Fruit fly (Drosophila melanogaster) whole organism, adult: Measurements from ENCODE around the gene Hsp68.

Experiments used
- CG11617 ChIP-seq: fragments of 200-800 bp; sonication (Bioruptor generic); optimal IDR thresholded peaks from 2 replicates; lab custom pipeline; 2017; ENCODE audit warnings: mild to moderate bottlenecking, missing biosample characterization, missing genetic modification reagents, missing genetic modification characterization
- CG1620 ChIP-seq: fragments of 200-800 bp; sonication (Bioruptor generic); optimal IDR thresholded peaks from 2 replicates; lab custom pipeline; 2016; ENCODE audit warnings: missing biosample characterization, missing genetic modification characterization
- CG33017 ChIP-seq: fragments of 200-800 bp; sonication (Bioruptor generic); optimal IDR thresholded peaks from 2 replicates; lab custom pipeline; 2018; ENCODE audit warnings: missing biosample characterization, mild to moderate bottlenecking, missing genetic modification characterization, moderate library complexity
- CG5204 ChIP-seq: fragments of 200-800 bp; sonication (Bioruptor generic); optimal IDR thresholded peaks from 2 replicates; lab custom pipeline; 2016; ENCODE audit warnings: missing biosample characterization, missing genetic modification characterization
- CG7101 ChIP-seq: fragments of 200-800 bp; sonication (Bioruptor generic); optimal IDR thresholded peaks from 2 replicates; lab custom pipeline; 2018; ENCODE audit warnings: missing biosample characterization, mild to moderate bottlenecking, missing genetic modification characterization, moderate library complexity
- Hr96 ChIP-seq: fragments of 200-800 bp; sonication (Bioruptor generic); optimal IDR thresholded peaks from 2 replicates; lab custom pipeline; 2016; ENCODE audit warnings: missing biosample characterization, missing genetic modification characterization
- Mnt ChIP-seq: fragments of 200-800 bp; sonication (Bioruptor generic); optimal IDR thresholded peaks from 2 replicates; lab custom pipeline; 2016; ENCODE audit warnings: missing biosample characterization, mild to moderate bottlenecking, missing genetic modification characterization
- bab1 ChIP-seq: fragments of 200-800 bp; sonication (Bioruptor generic); optimal IDR thresholded peaks from 3 replicates; lab custom pipeline; 2019; ENCODE audit warnings: missing biosample characterization, mild to moderate bottlenecking, missing genetic modification characterization, moderate library complexity
- cic ChIP-seq: fragments of 200-800 bp; sonication (Bioruptor generic); optimal IDR thresholded peaks from 2 replicates; lab custom pipeline; 2017; ENCODE audit warnings: missing biosample characterization, mild to moderate bottlenecking, missing genetic modification characterization, moderate library complexity
- kay ChIP-seq: fragments of 200-800 bp; sonication (Bioruptor generic); peaks from one replicate; lab custom pipeline; 2016; ENCODE audit warnings: missing biosample characterization, missing genetic modification characterization, borderline replicate concordance
- ovo ChIP-seq: fragments of 200-800 bp; sonication (Bioruptor generic); optimal IDR thresholded peaks from 2 replicates; lab custom pipeline; 2016; ENCODE audit warnings: missing biosample characterization, missing genetic modification characterization
- pad ChIP-seq: fragments of 200-800 bp; sonication (Bioruptor generic); optimal IDR thresholded peaks from 3 replicates; lab custom pipeline; 2017; ENCODE audit warnings: missing biosample characterization, missing genetic modification characterization, mild to moderate bottlenecking, moderate library complexity, missing genetic modification reagents

DNA sequence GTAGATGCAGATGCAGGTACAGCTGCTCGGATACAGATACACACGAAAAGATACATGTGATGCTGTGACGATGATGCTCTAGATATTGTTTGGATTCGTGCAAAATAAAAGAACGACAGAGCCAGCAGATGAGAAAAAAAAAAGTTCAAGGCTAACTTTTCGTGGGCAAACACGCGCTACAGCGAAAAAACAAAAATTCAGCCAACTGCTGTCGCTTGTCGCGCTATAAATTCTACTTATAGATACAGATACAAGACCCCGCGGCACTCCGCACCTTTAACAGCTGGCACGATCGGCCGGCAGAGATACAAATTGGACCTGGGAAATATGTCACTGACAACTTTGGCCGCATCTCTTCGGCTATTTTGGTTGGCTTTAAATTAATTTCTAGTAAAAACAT, 30.6 kb downstream of the Hsp68 start:
- TF ChIP-seq ovo (GFP tag; lab: Kevin White, UChicago) (no peak), CG1620 (GFP tag; lab: Kevin White, UChicago) (no peak), CG7101 (tag; lab: Kevin White, UChicago) (no peak), CG11617 (GFP tag; lab: Kevin White, UChicago) (peak; percentile 27), Mnt (GFP tag; lab: Kevin White, UChicago) (peak; percentile 40), kay (GFP tag; lab: Kevin White, UChicago) (no peak), CG5204 (GFP tag; lab: Kevin White, UChicago) (no peak), bab1 (GFP tag; lab: Kevin White, UChicago) (no peak), pad (GFP tag; lab: Kevin White, UChicago) (no peak), cic (GFP tag; lab: Kevin White, UChicago) (no peak), Hr96 (GFP tag; lab: Kevin White, UChicago) (no peak), CG33017 (tag; lab: Kevin White, UChicago) (no peak)
